Worm (Caenorhabditis elegans) whole organism, late embryonic: ENCODE measurements around the gene Y37E11AM.4.

Source experiments
- C08G9.2 ChIP-seq: sonication (generic microtip); optimal IDR thresholded peaks from 2 replicates; lab custom pipeline; 2016; ENCODE audit warnings: mild to moderate bottlenecking, missing genetic modification characterization, moderate library complexity, missing compliant biosample characterization
- F13H6.1 ChIP-seq: sonication (generic microtip); optimal IDR thresholded peaks from 2 replicates; lab custom pipeline; 2016; ENCODE audit warnings: missing genetic modification characterization, missing compliant biosample characterization
- T23F11.4 ChIP-seq: fragments of 200-800 bp; sonication (Bioruptor generic); optimal IDR thresholded peaks from 2 replicates; lab custom pipeline; 2018; ENCODE audit warnings: mild to moderate bottlenecking, missing genetic modification characterization, missing compliant biosample characterization
- dmd-4 ChIP-seq: sonication (generic microtip); optimal IDR thresholded peaks from 2 replicates; lab custom pipeline; 2016; ENCODE audit warnings: borderline replicate concordance, missing genetic modification characterization, missing compliant biosample characterization
- elt-4 ChIP-seq: sonication (generic microtip); optimal IDR thresholded peaks from 2 replicates; lab custom pipeline; 2016; ENCODE audit warnings: missing genetic modification characterization, missing compliant biosample characterization
- mec-3 ChIP-seq: sonication (generic microtip); optimal IDR thresholded peaks from 2 replicates; lab custom pipeline; 2016; ENCODE audit warnings: borderline replicate concordance, missing genetic modification characterization, missing compliant biosample characterization
- nfya-1 ChIP-seq: sonication (generic microtip); optimal IDR thresholded peaks from 2 replicates; lab custom pipeline; 2017; ENCODE audit warnings: missing genetic modification characterization, mild to moderate bottlenecking, missing compliant biosample characterization, antibody characterized with exemption, moderate library complexity
- nhr-11 ChIP-seq: fragments of 150-350 bp; optimal IDR thresholded peaks from 2 replicates; lab custom pipeline; 2014; ENCODE audit warnings: missing biosample characterization, missing genetic modification characterization
- nhr-232 ChIP-seq: sonication (generic microtip); optimal IDR thresholded peaks from 2 replicates; lab custom pipeline; 2016; ENCODE audit warnings: missing genetic modification characterization, missing compliant biosample characterization
- tbx-7 ChIP-seq: sonication (generic microtip); optimal IDR thresholded peaks from 2 replicates; lab custom pipeline; 2016; ENCODE audit warnings: missing genotype, missing genetic modification characterization, missing compliant biosample characterization
- zip-5 ChIP-seq: sonication (generic microtip); optimal IDR thresholded peaks from 2 replicates; lab custom pipeline; 2016; ENCODE audit warnings: missing genetic modification characterization, missing compliant biosample characterization

DNA sequence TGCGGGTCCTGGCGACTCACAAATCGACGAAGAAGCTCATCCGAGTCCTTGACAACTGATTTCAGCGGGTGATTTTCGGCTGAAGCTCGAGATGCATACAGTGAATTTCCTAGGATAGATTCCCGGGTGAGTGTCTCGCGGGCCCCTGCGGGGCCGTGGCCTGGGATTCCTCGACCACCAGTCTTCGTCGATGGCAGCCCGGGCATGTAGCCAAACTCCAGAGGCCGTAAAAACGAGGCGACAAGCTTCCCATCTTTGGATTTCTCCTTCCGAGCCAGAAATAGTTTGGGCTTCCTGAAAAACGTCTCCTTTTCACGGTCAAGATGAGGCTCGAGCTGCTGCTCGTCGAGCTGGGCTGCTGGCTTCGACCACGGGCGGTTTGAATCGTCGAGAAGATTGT, 34.5 kb downstream of the Y37E11AM.4 start:
- TF ChIP-seq tbx-7 (tag; lab: Kevin White, UChicago) (no peak), nfya-1 (tag; lab: Kevin White, UChicago) (no peak), F13H6.1 (tag; lab: Kevin White, UChicago) (no peak), dmd-4 (tag; lab: Kevin White, UChicago) (no peak), mec-3 (tag; lab: Kevin White, UChicago) (no peak), T23F11.4 (GFP tag; lab: Kevin White, UChicago) (no peak), nhr-232 (tag; lab: Kevin White, UChicago) (no peak), nhr-11 (tag; lab: Kevin White, UChicago) (no peak), elt-4 (tag; lab: Kevin White, UChicago) (no peak), zip-5 (no peak), C08G9.2 (tag; lab: Kevin White, UChicago) (no peak)
